Fruit fly (Drosophila melanogaster): Measurements from ENCODE around the gene rux.

rux gene

dm6 chrX:6059135-6059824 is 21.7 kb upstream of the rux start (continued):
- TF ChIP-seq ssp (GFP tag; IDR thresholded peaks at IDR 0.05): no peak
- TF ChIP-seq zfh2 (GFP tag; optimal IDR thresholded peaks at IDR 0.05): no peak
- TF ChIP-seq org-1 (GFP tag; optimal IDR thresholded peaks at IDR 0.05): no peak
- TF ChIP-seq Hmx (GFP tag; optimal IDR thresholded peaks at IDR 0.05): no peak
- peak; percentile 6 for TF ChIP-seq oc (tag; optimal IDR thresholded peaks at IDR 0.05)
- TF ChIP-seq ci (GFP tag; IDR thresholded peaks at IDR 0.05): peak; percentile 70; the same call in 2 of the 3 replicates
- TF ChIP-seq sob (GFP tag; IDR thresholded peaks at IDR 0.05): no peak
- no peak for TF ChIP-seq HLH54F (GFP tag; optimal IDR thresholded peaks at IDR 0.05)
- TF ChIP-seq CG34376 (GFP tag; optimal IDR thresholded peaks at IDR 0.05): no peak
- TF ChIP-seq CG13123 (GFP tag; optimal IDR thresholded peaks at IDR 0.05): no peak
- TF ChIP-seq CG14014 (GFP tag; IDR thresholded peaks at IDR 0.05): no peak
- no peak for TF ChIP-seq nerfin-2 (GFP tag; IDR thresholded peaks at IDR 0.05; ENCODE audit: partially characterized antibody)
- TF ChIP-seq ken (GFP tag; IDR thresholded peaks at IDR 0.05): 0 out of 3 replicates have a peak, but pooled peaks have one; percentile 40
- no peak for TF ChIP-seq CG8944 (GFP tag; optimal IDR thresholded peaks at IDR 0.05)
- TF ChIP-seq corto (GFP tag; optimal IDR thresholded peaks at IDR 0.05): no peak
- TF ChIP-seq Sox102F (GFP tag; optimal IDR thresholded peaks at IDR 0.05): peak; percentile 67
- TF ChIP-seq CG30403 (GFP tag; optimal IDR thresholded peaks at IDR 0.05): peak; percentile 17
- TF ChIP-seq CG16863 (GFP tag; optimal IDR thresholded peaks at IDR 0.05): peak; percentile 0
- TF ChIP-seq CG17912 (GFP tag; optimal IDR thresholded peaks at IDR 0.05): no peak
- TF ChIP-seq pan (optimal IDR thresholded peaks at IDR 0.05): no peak
- peak in 1 of 2 experiments; percentile 43 for TF ChIP-seq pan (GFP tag; optimal IDR thresholded peaks at IDR 0.05 in 1 of 2, IDR thresholded peaks at IDR 0.05 in 1 of 2)
- 0 out of 2 replicates have a peak, but pooled peaks have one; percentile 7 for TF ChIP-seq ap (GFP tag; IDR thresholded peaks at IDR 0.05)
- TF ChIP-seq CG15269 (tag; optimal IDR thresholded peaks at IDR 0.05): peak; percentile 8
- TF ChIP-seq trem (tag; optimal IDR thresholded peaks at IDR 0.05): no peak
- TF ChIP-seq Dref (GFP tag; IDR thresholded peaks at IDR 0.05): no peak
- TF ChIP-seq Hr3 (GFP tag; optimal IDR thresholded peaks at IDR 0.05): no peak
- peak; percentile 29 for TF ChIP-seq ind (GFP tag; optimal IDR thresholded peaks at IDR 0.05)
- TF ChIP-seq CG8359 (GFP tag; optimal IDR thresholded peaks at IDR 0.05; ENCODE audit: borderline replicate concordance): no peak
- no peak for TF ChIP-seq zen2 (GFP tag; IDR thresholded peaks at IDR 0.05; ENCODE audit: partially characterized antibody)
- TF ChIP-seq CG1024 (GFP tag; IDR thresholded peaks at IDR 0.05): 0 out of 2 replicates have a peak, but pooled peaks have one; percentile 18
- TF ChIP-seq insv (GFP tag; optimal IDR thresholded peaks at IDR 0.05): no peak
- no peak for TF ChIP-seq Eip74EF (GFP tag; optimal IDR thresholded peaks at IDR 0.05)
- TF ChIP-seq CG18476 (GFP tag; optimal IDR thresholded peaks at IDR 0.05): no peak
- no peak for TF ChIP-seq Dip3 (GFP tag; optimal IDR thresholded peaks at IDR 0.05)
- 0 out of 3 replicates have a peak, but pooled peaks have one; percentile 13 for TF ChIP-seq Mrtf (GFP tag; IDR thresholded peaks at IDR 0.05)
- no peak for TF ChIP-seq CG10431 (GFP tag; optimal IDR thresholded peaks at IDR 0.05)
- TF ChIP-seq Bgb (GFP tag; IDR thresholded peaks at IDR 0.05; ENCODE audit: partially characterized antibody): no peak

dm6 chrX:6054031-6054430 is 16.4 kb upstream of the rux start:
- TF ChIP-seq tap (tag; optimal IDR thresholded peaks at IDR 0.05) (no peak), CG10321 (GFP tag; IDR thresholded peaks at IDR 0.05) (no peak), sens (GFP tag) (peak; percentile 1)

All from whole organism, embryonic.